Worm (Caenorhabditis elegans): ENCODE data around the gene D2063.1.

Gene D2063.1

DNA sequence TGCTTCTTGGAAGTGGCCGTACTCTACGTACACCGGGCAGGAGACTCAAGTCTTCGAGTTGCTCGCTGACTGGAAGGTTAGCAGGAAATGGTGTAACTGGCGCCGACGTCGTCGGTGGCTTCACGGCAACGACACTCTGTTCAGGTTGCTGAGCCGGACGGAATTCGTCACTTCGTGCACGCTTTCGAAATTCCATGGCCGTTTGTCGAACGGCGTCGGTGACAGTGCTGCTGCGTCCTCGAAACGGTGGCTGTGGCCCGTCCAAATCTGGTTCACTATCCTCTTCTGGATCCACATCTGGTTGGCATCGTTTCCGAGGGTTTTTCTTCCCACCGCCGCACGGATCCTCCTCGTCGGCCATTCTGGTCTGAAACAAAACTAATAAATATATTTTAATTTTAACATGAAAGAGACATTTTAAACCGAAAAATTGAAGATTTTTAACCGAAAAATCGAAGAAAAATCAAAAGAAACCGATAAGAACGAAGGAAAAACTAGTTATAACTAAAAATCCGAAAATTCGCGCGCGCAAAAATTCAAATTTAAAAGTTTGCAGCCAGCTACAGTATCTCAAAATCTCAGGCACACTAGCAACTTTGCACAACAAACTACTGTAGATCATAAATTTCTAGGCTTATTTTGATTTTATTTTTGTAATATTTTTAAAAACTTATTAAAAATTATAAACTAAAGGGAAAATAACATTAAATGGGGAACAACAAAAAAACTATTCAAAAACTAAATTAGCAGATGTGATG is 49.1 kb downstream of the D2063.1 start, which contains the start of gene F32D1.7:
Gene F32D1.7, minus strand, starts transcription at position 367 of the 758 bp plus-strand sequence.
- TF ChIP-seq flt-1 (GFP tag; IDR thresholded peaks at IDR 0.05) (no peak), F13C5.2 (tag; optimal IDR thresholded peaks at IDR 0.05) (no peak), B0310.2 (tag; optimal IDR thresholded peaks at IDR 0.05) (no peak), sea-1 (GFP tag; conservative IDR thresholded peaks at IDR 0.05) (no peak), pes-1 (GFP tag; IDR thresholded peaks at IDR 0.05) (no peak), scrt-1 (GFP tag; IDR thresholded peaks at IDR 0.05) (no peak), hnd-1 (tag; optimal IDR thresholded peaks at IDR 0.05) (no peak), ceh-13 (GFP tag; optimal IDR thresholded peaks at IDR 0.05) (no peak), ets-7 (tag; optimal IDR thresholded peaks at IDR 0.05) (no peak), hmg-4 (GFP tag; optimal IDR thresholded peaks at IDR 0.05) (no peak), tra-4 (tag; optimal IDR thresholded peaks at IDR 0.05) (no peak)

DNA sequence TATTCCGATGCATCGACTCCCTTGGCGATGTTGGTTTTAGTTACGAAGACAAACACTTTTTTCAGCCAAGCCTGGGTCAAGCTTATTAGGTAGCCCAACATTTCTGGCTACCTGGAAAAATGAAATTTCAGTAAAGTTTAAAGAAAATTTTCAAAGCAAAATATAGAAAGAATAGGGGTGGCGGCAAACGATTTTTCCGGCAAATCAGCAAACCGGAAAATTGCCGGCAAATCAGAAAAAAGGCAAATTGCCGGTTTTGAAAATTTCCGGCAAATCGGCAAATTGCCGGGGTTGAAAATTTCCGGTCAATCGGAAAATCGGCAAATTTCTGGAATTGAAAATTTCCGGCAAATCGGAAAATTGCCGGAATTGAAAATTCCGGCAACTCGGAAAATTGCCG is 50.7 kb downstream of the D2063.1 start, which contains the start of gene F32D1.8:
Gene F32D1.8, minus strand, starts transcription at position 101 of the 400 bp plus-strand sequence.
- TF ChIP-seq tbx-37 (GFP tag; conservative IDR thresholded peaks at IDR 0.05) (no peak), hmg-4 (GFP tag; optimal IDR thresholded peaks at IDR 0.05) (no peak), scrt-1 (GFP tag; IDR thresholded peaks at IDR 0.05) (no peak), tbx-11 (GFP tag; IDR thresholded peaks at IDR 0.05) (no peak), flt-1 (GFP tag; IDR thresholded peaks at IDR 0.05) (no peak)
